Fruit fly (Drosophila melanogaster) whole organism, embryonic: ENCODE measurements around the gene CaMKI.

Experiments used
- CG7357 ChIP-seq: fragments of 200-800 bp; sonication (Bioruptor generic); IDR thresholded peaks from 3 replicates; pipeline ENCODE4 v1.3.6; 2022; ENCODE audit warnings: missing biosample characterization, missing genetic modification characterization
- Nf-YA ChIP-seq: fragments of 200-800 bp; sonication (Bioruptor generic); IDR thresholded peaks from 2 replicates; pipeline ENCODE4 v1.3.6; 2022; ENCODE audit warnings: missing biosample characterization, missing genetic modification characterization
- Ssrp ChIP-seq: fragments of 200-800 bp; sonication (Bioruptor generic); optimal IDR thresholded peaks from 2 replicates; lab custom pipeline; 2018; ENCODE audit warnings: missing biosample characterization, mild to moderate bottlenecking, missing genetic modification characterization, moderate library complexity
- trh ChIP-seq: fragments of 200-800 bp; sonication (Bioruptor generic); optimal IDR thresholded peaks from 2 replicates; lab custom pipeline; 2016; ENCODE audit warnings: missing biosample characterization, missing genetic modification characterization

dm6 chr4:466976-467639 is 21.8 kb downstream of the CaMKI start, which contains the start of gene CG33941:
- TF ChIP-seq Nf-YA (GFP tag; lab: Robert Waterston, UW) (no peak), CG7357 (peak; percentile 68; the same call in 2 of the 3 replicates), Ssrp (tag; lab: Kevin White, UChicago) (no peak), trh (GFP tag; lab: Kevin White, UChicago) (no peak)
